Fruit fly (Drosophila melanogaster) Kc167 (cell line): Measurements from ENCODE around the gene CG4631.

Experiments
- Myc ChIP-seq: fragments of >200 bp; optimal IDR thresholded peaks from 2 replicates; lab custom pipeline; 2017; ENCODE audit warnings: missing external identifiers
- Sin3A ChIP-seq: fragments of >200 bp; optimal IDR thresholded peaks from 2 replicates; lab custom pipeline; 2018; ENCODE audit warnings: missing external identifiers
- h ChIP-seq: fragments of >200 bp; optimal IDR thresholded peaks from 3 replicates; lab custom pipeline; 2018; ENCODE audit warnings: missing external identifiers
- insv ChIP-seq: fragments of >200 bp; optimal IDR thresholded peaks from 3 replicates; lab custom pipeline; 2018; ENCODE audit warnings: missing external identifiers
- psq ChIP-seq: fragments of >200 bp; optimal IDR thresholded peaks from 2 replicates; lab custom pipeline; 2017; ENCODE audit warnings: missing external identifiers
- ttk ChIP-seq: sonication (Bioruptor generic); optimal IDR thresholded peaks from 2 replicates; lab custom pipeline; 2017; ENCODE audit warnings: missing external identifiers

Gene CG4631

dm6 chr2L:16607070-16607469, at the start of gene CG4631:
Gene CG4631 (plus strand): TSS chr2L:16607370.
- TF ChIP-seq h (lab: Kevin White, UChicago), result no peak
- no peak for TF ChIP-seq psq (lab: Kevin White, UChicago)
- no peak for TF ChIP-seq insv (lab: Kevin White, UChicago)
- no peak for TF ChIP-seq Myc (lab: Kevin White, UChicago)
- TF ChIP-seq ttk (lab: Kevin White, UChicago), result no peak
- TF ChIP-seq Sin3A (lab: Kevin White, UChicago), result no peak

dm6 chr2L:16559919-16560318, 47.3 kb upstream of the CG4631 start:
- TF ChIP-seq insv (lab: Kevin White, UChicago), result no peak

- TF ChIP-seq h (lab: Kevin White, UChicago), result no peak
- TF ChIP-seq insv (lab: Kevin White, UChicago), result no peak
- TF ChIP-seq ttk (lab: Kevin White, UChicago), result no peak
- no peak for TF ChIP-seq Sin3A (lab: Kevin White, UChicago)
- no peak for TF ChIP-seq Myc (lab: Kevin White, UChicago)
- TF ChIP-seq psq (lab: Kevin White, UChicago), result no peak
Measured at dm6 chr2L:16562379-16562778, 44.8 kb upstream of the CG4631 start.

dm6 chr2L:16582732-16583131, 24.4 kb upstream of the CG4631 start:
- TF ChIP-seq Myc (lab: Kevin White, UChicago) (no peak), ttk (lab: Kevin White, UChicago) (no peak), Sin3A (lab: Kevin White, UChicago) (no peak), h (lab: Kevin White, UChicago) (no peak), psq (lab: Kevin White, UChicago) (no peak), insv (lab: Kevin White, UChicago) (no peak)

dm6 chr2L:16587654-16588348, 19.4 kb upstream of the CG4631 start:
- no peak for TF ChIP-seq insv (lab: Kevin White, UChicago)
- TF ChIP-seq Sin3A (lab: Kevin White, UChicago), result no peak
- TF ChIP-seq h (lab: Kevin White, UChicago), result no peak
- no peak for TF ChIP-seq Myc (lab: Kevin White, UChicago)

- no peak for TF ChIP-seq h (lab: Kevin White, UChicago)
- no peak for TF ChIP-seq Myc (lab: Kevin White, UChicago)
- no peak for TF ChIP-seq ttk (lab: Kevin White, UChicago)
- no peak for TF ChIP-seq Sin3A (lab: Kevin White, UChicago)
- no peak for TF ChIP-seq psq (lab: Kevin White, UChicago)
- TF ChIP-seq insv (lab: Kevin White, UChicago), result no peak
Measured at dm6 chr2L:16588691-16589102, 18.5 kb upstream of the CG4631 start.

dm6 chr2L:16590345-16591107, 16.6 kb upstream of the CG4631 start:
- TF ChIP-seq psq (lab: Kevin White, UChicago), result no peak
- no peak for TF ChIP-seq insv (lab: Kevin White, UChicago)
- no peak for TF ChIP-seq Sin3A (lab: Kevin White, UChicago)
- no peak for TF ChIP-seq ttk (lab: Kevin White, UChicago)
- TF ChIP-seq h (lab: Kevin White, UChicago), result no peak
- TF ChIP-seq Myc (lab: Kevin White, UChicago), result no peak

dm6 chr2L:16591480-16591879, 15.7 kb upstream of the CG4631 start:
- TF ChIP-seq Sin3A (lab: Kevin White, UChicago), result no peak
- no peak for TF ChIP-seq ttk (lab: Kevin White, UChicago)
- no peak for TF ChIP-seq Myc (lab: Kevin White, UChicago)
- no peak for TF ChIP-seq insv (lab: Kevin White, UChicago)
- TF ChIP-seq h (lab: Kevin White, UChicago), result no peak
- TF ChIP-seq psq (lab: Kevin White, UChicago), result no peak

dm6 chr2L:16591934-16592333, 15.2 kb upstream of the CG4631 start:
- TF ChIP-seq insv (lab: Kevin White, UChicago), result no peak
- TF ChIP-seq ttk (lab: Kevin White, UChicago), result no peak
- no peak for TF ChIP-seq psq (lab: Kevin White, UChicago)
- TF ChIP-seq Myc (lab: Kevin White, UChicago), result no peak
- TF ChIP-seq h (lab: Kevin White, UChicago), result no peak
- TF ChIP-seq Sin3A (lab: Kevin White, UChicago), result no peak

- no peak for TF ChIP-seq Sin3A (lab: Kevin White, UChicago)
Measured at dm6 chr2L:16593895-16594468, 13.2 kb upstream of the CG4631 start.

- TF ChIP-seq ttk (lab: Kevin White, UChicago) (no peak), Sin3A (lab: Kevin White, UChicago) (no peak), Myc (lab: Kevin White, UChicago) (no peak)
Measured at dm6 chr2L:16594628-16595027, 12.5 kb upstream of the CG4631 start.

- TF ChIP-seq ttk (lab: Kevin White, UChicago) (no peak), psq (lab: Kevin White, UChicago) (no peak), h (lab: Kevin White, UChicago) (no peak), Sin3A (lab: Kevin White, UChicago) (no peak), insv (lab: Kevin White, UChicago) (no peak), Myc (lab: Kevin White, UChicago) (no peak)
Measured at dm6 chr2L:16595938-16596337, 11.2 kb upstream of the CG4631 start.
